Fruit fly (Drosophila melanogaster) whole organism, prepupa: Measurements from ENCODE around the gene TwdlY.

Experiments
- CG10631 ChIP-seq: fragments of 200-800 bp; sonication (Bioruptor generic); optimal IDR thresholded peaks from 2 replicates; lab custom pipeline; 2016; ENCODE audit warnings: missing biosample characterization, missing genetic modification characterization
- CG10669 ChIP-seq: fragments of 200-800 bp; sonication (Bioruptor generic); optimal IDR thresholded peaks from 3 replicates; lab custom pipeline; 2018; ENCODE audit warnings: missing biosample characterization, mild to moderate bottlenecking, missing genetic modification characterization, moderate library complexity
- CG11294 ChIP-seq: fragments of 200-800 bp; sonication (Bioruptor generic); IDR thresholded peaks from 2 replicates; pipeline ENCODE4 v1.3.6; 2022; ENCODE audit warnings: missing biosample characterization, missing genetic modification characterization
- CG11762 ChIP-seq: fragments of 200-800 bp; sonication (Bioruptor generic); optimal IDR thresholded peaks from 3 replicates; lab custom pipeline; 2016; ENCODE audit warnings: missing biosample characterization, missing genetic modification characterization; ENCODE audit not compliant: insufficient read depth
- CG11902 ChIP-seq: fragments of 200-800 bp; sonication (Bioruptor generic); optimal IDR thresholded peaks from 3 replicates; lab custom pipeline; 2016; ENCODE audit warnings: missing biosample characterization, missing genetic modification characterization
- CG15336 ChIP-seq: fragments of 200-800 bp; sonication (Bioruptor generic); IDR thresholded peaks from 2 replicates; pipeline ENCODE4 v1.3.6; 2022; ENCODE audit warnings: missing biosample characterization, missing genetic modification characterization
- CG1621 ChIP-seq: fragments of 200-800 bp; sonication (Bioruptor generic); optimal IDR thresholded peaks from 3 replicates; lab custom pipeline; 2018; ENCODE audit warnings: missing biosample characterization, mild to moderate bottlenecking, missing genetic modification characterization
- CG16779 ChIP-seq: fragments of 200-800 bp; sonication (Bioruptor generic); optimal IDR thresholded peaks from 3 replicates; lab custom pipeline; 2017; ENCODE audit warnings: missing biosample characterization, mild to moderate bottlenecking, missing genetic modification characterization
- CG31627 ChIP-seq: fragments of 200-800 bp; sonication (Bioruptor generic); optimal IDR thresholded peaks from 3 replicates; lab custom pipeline; 2016; ENCODE audit warnings: missing biosample characterization, missing genetic modification characterization
- CG32006 ChIP-seq: fragments of 200-800 bp; sonication (Bioruptor generic); optimal IDR thresholded peaks from 3 replicates; lab custom pipeline; 2017; ENCODE audit warnings: missing biosample characterization, mild to moderate bottlenecking, missing genetic modification characterization
- CG34406 ChIP-seq: fragments of 200-800 bp; sonication (Bioruptor generic); optimal IDR thresholded peaks from 3 replicates; lab custom pipeline; 2016; ENCODE audit warnings: missing biosample characterization, missing genetic modification characterization
- CG4318 ChIP-seq: fragments of 200-800 bp; sonication (Bioruptor generic); optimal IDR thresholded peaks from 3 replicates; lab custom pipeline; 2017; ENCODE audit warnings: missing biosample characterization, mild to moderate bottlenecking, missing genetic modification characterization
- CG6808 ChIP-seq: fragments of 200-800 bp; sonication (Bioruptor generic); optimal IDR thresholded peaks from 3 replicates; lab custom pipeline; 2017; ENCODE audit warnings: missing biosample characterization, missing genetic modification characterization, mild to moderate bottlenecking, moderate library complexity, missing genetic modification reagents
- CG6854 ChIP-seq: fragments of 200-800 bp; sonication (Bioruptor generic); optimal IDR thresholded peaks from 2 replicates; lab custom pipeline; 2017; ENCODE audit warnings: missing biosample characterization, mild to moderate bottlenecking, missing genetic modification characterization
- CG8119 ChIP-seq: fragments of 200-800 bp; sonication (Bioruptor generic); IDR thresholded peaks from 3 replicates; pipeline ENCODE4 v1.3.6; 2022; ENCODE audit warnings: missing biosample characterization, missing genetic modification characterization
- CG8632 ChIP-seq: fragments of 200-800 bp; sonication (Bioruptor generic); optimal IDR thresholded peaks from 3 replicates; lab custom pipeline; 2016; ENCODE audit warnings: missing biosample characterization, missing genetic modification characterization
- Eip75B ChIP-seq: fragments of 200-800 bp; sonication (Bioruptor generic); optimal IDR thresholded peaks from 3 replicates; lab custom pipeline; 2016; ENCODE audit warnings: missing biosample characterization, missing genetic modification characterization
- Eip78C ChIP-seq: fragments of 200-800 bp; sonication (Bioruptor generic); peaks from one replicate; lab custom pipeline; 2016; ENCODE audit warnings: missing biosample characterization, missing genetic modification characterization
- Eip93F ChIP-seq: fragments of 200-800 bp; sonication (Bioruptor generic); optimal IDR thresholded peaks from 2 replicates; lab custom pipeline; 2016; ENCODE audit warnings: missing biosample characterization, mild to moderate bottlenecking, missing genetic modification characterization
- Ets21C ChIP-seq: fragments of 200-800 bp; sonication (Bioruptor generic); optimal IDR thresholded peaks from 3 replicates; lab custom pipeline; 2016; ENCODE audit warnings: missing biosample characterization, missing genetic modification characterization
- Ets96B ChIP-seq: fragments of 200-800 bp; optimal IDR thresholded peaks from 2 replicates; lab custom pipeline; 2019; ENCODE audit warnings: missing biosample characterization, mild to moderate bottlenecking, missing genetic modification characterization, moderate library complexity
- Gug ChIP-seq: fragments of 200-800 bp; sonication (Bioruptor generic); IDR thresholded peaks from 2 replicates; pipeline ENCODE4 v1.3.6; 2022; ENCODE audit warnings: missing biosample characterization, missing genetic modification characterization
- Hr38 ChIP-seq: sonication (Bioruptor generic); optimal IDR thresholded peaks from 2 replicates; lab custom pipeline; 2016; ENCODE audit warnings: missing biosample characterization, missing genetic modification characterization
- Hr4 ChIP-seq: fragments of 200-800 bp; sonication (Bioruptor generic); optimal IDR thresholded peaks from 3 replicates; lab custom pipeline; 2016; ENCODE audit warnings: missing biosample characterization, missing genetic modification characterization
- Met ChIP-seq: fragments of 200-800 bp; sonication (Bioruptor generic); optimal IDR thresholded peaks from 3 replicates; lab custom pipeline; 2016; ENCODE audit warnings: missing biosample characterization, missing genetic modification characterization
- Smox ChIP-seq: fragments of 200-800 bp; sonication (Bioruptor generic); optimal IDR thresholded peaks from 3 replicates; lab custom pipeline; 2016; ENCODE audit warnings: missing biosample characterization, missing genetic modification characterization
- Sox102F ChIP-seq: fragments of 200-800 bp; sonication (Bioruptor generic); optimal IDR thresholded peaks from 2 replicates; lab custom pipeline; 2016; ENCODE audit warnings: missing biosample characterization, mild to moderate bottlenecking, missing genetic modification characterization
- Sox14 ChIP-seq: fragments of 200-800 bp; sonication (Bioruptor generic); optimal IDR thresholded peaks from 3 replicates; lab custom pipeline; 2016; ENCODE audit warnings: missing biosample characterization, missing genetic modification characterization
- Sox15 ChIP-seq: fragments of 200-800 bp; sonication (Bioruptor generic); optimal IDR thresholded peaks from 3 replicates; lab custom pipeline; 2016; ENCODE audit warnings: missing biosample characterization, missing genetic modification characterization
- achi ChIP-seq: fragments of 200-800 bp; sonication (Bioruptor generic); optimal IDR thresholded peaks from 3 replicates; lab custom pipeline; 2016; ENCODE audit warnings: missing biosample characterization, missing genetic modification characterization
- acj6 ChIP-seq: fragments of 200-800 bp; sonication (Bioruptor generic); optimal IDR thresholded peaks from 3 replicates; lab custom pipeline; 2016; ENCODE audit warnings: missing biosample characterization, missing genetic modification characterization
- cyc ChIP-seq: fragments of 200-800 bp; sonication (Bioruptor generic); optimal IDR thresholded peaks from 3 replicates; lab custom pipeline; 2016; ENCODE audit warnings: missing biosample characterization, missing genetic modification characterization
- dac ChIP-seq: fragments of 200-800 bp; sonication (Bioruptor generic); optimal IDR thresholded peaks from 2 replicates; lab custom pipeline; 2017; ENCODE audit warnings: missing biosample characterization, mild to moderate bottlenecking, missing genetic modification characterization
- fd59A ChIP-seq: fragments of 200-800 bp; sonication (Bioruptor generic); optimal IDR thresholded peaks from 2 replicates; lab custom pipeline; 2017; ENCODE audit warnings: missing biosample characterization, mild to moderate bottlenecking, missing genetic modification characterization, missing genetic modification reagents
- fkh ChIP-seq: fragments of 200-800 bp; sonication (Bioruptor generic); optimal IDR thresholded peaks from 3 replicates; lab custom pipeline; 2017; ENCODE audit warnings: missing biosample characterization, mild to moderate bottlenecking, missing genetic modification characterization, moderate library complexity
- salr ChIP-seq, 2 experiments: fragments of 200-800 bp; sonication (Bioruptor generic); optimal IDR thresholded peaks; 3 replicates each; lab custom pipeline; 2016 to 2018; ENCODE audit warnings: missing biosample characterization in 2 of 2, missing genetic modification characterization in 2 of 2, mild to moderate bottlenecking in 1 of 2
- svp ChIP-seq: fragments of 200-800 bp; sonication (Bioruptor generic); peaks from one replicate; lab custom pipeline; 2016; ENCODE audit warnings: missing biosample characterization, missing genetic modification characterization
- topi ChIP-seq: fragments of 200-800 bp; sonication (Bioruptor generic); optimal IDR thresholded peaks from 3 replicates; lab custom pipeline; 2016; ENCODE audit warnings: missing biosample characterization, missing genetic modification characterization

Gene TwdlY

DNA sequence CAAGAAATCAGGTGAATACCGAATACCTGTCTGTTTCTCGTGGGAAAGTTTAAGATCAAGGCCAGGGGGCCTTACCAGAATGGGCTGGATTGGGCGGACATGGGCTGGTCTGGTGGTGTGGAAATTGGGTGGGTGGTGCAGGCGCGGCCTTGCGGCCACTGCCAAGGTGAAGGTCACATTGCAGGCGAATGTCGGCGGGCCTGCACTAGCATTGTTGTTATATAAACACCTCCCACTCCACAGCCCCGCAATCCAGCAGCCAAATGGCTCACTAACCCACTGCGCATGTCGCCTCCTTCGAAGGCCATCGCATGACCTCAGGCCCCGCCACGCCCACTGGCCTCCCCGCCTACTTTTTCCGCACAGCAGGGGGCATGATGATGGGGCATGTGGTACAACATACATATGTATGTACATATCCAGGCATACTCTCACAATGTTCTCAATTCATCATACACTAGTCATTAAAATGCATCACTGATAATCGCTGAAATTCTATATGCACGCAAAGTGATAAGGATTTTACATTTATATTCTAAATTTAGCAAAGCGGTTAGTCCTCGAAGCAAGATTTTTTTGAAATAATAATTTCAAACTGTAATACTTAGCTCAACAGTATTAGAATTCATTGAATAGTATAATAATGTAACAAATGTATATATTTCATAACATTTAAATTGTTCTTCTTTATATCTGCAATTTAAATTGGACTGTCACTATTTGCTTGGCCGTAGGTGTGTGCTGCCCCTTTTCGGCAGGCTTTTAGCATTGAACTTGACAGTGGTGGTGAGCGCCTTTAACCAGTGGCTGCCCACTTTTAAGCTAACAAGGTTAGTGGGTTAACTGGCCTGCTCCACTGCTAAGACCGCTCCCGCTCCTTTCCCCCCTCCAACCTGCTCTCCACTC, 37.9 kb upstream of the TwdlY start (continued):
- TF ChIP-seq Eip75B (GFP tag; lab: Kevin White, UChicago) (peak; percentile 5), CG10631 (GFP tag; lab: Kevin White, UChicago) (no peak), CG34406 (GFP tag; lab: Kevin White, UChicago) (no peak), CG6854 (GFP tag; lab: Kevin White, UChicago) (no peak), CG11762 (no peak), CG8119 (GFP tag; lab: Robert Waterston, UW) (no peak), Eip93F (no peak), fd59A (GFP tag; lab: Kevin White, UChicago) (no peak), acj6 (GFP tag; lab: Kevin White, UChicago) (no peak), Met (GFP tag; lab: Kevin White, UChicago) (no peak), fkh (no peak), CG11294 (GFP tag; lab: Robert Waterston, UW) (no peak), CG11902 (GFP tag; lab: Kevin White, UChicago) (no peak), Smox (GFP tag; lab: Kevin White, UChicago) (no peak), Ets96B (tag; lab: Kevin White, UChicago) (no peak), CG6808 (no peak), CG1621 (no peak), CG16779 (tag; lab: Kevin White, UChicago) (no peak), dac (no peak), Sox102F (GFP tag; lab: Kevin White, UChicago) (no peak), CG15336 (GFP tag; lab: Robert Waterston, UW) (peak; percentile 18; the same call in 1 of the 2 replicates), Gug (GFP tag; lab: Robert Waterston, UW) (no peak), CG4318 (GFP tag; lab: Kevin White, UChicago) (peak; percentile 8), topi (GFP tag; lab: Kevin White, UChicago) (no peak), Sox15 (GFP tag; lab: Kevin White, UChicago) (no peak), salr (GFP tag; optimal IDR thresholded peaks at IDR 0.05; lab: Kevin White, UChicago) (no peak), CG8632 (GFP tag; lab: Kevin White, UChicago) (no peak), CG32006 (GFP tag; lab: Kevin White, UChicago) (peak; percentile 69), CG31627 (GFP tag; lab: Kevin White, UChicago) (no peak), Hr38 (GFP tag; lab: Kevin White, UChicago) (no peak), achi (GFP tag; lab: Kevin White, UChicago) (no peak)
- TF ChIP-seq, all 60 proteins: peak for 8

DNA sequence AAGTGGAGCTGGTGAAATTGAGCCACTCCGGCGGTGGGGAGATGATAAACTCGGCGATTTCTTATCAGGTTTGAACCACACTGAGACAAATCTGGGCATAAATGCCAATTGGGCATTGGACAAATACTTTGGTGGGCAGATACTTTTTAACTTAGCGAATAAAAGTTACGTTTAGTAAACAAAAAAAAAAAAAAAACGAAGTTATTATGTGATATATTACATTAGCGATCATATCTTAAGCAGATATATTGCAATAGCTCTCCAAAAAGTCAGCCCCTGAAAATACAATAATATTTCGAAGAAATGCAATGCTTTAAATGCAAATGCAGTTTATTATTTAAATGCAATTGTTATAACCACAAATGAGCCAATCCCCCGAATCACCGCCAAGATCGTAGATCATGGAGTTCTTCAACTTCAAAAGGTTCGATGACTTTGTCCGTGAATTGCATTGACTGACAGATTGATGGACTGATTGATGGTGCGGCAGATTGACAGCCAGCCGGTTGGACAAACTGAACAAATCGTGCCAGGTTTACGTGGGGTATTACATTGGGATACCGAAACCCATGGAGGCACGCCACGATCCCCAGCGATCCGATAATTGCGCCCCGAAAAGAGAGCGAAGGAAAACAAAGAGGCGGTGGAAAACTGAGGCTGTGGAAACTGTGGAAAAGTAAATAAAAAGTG, 36.7 kb upstream of the TwdlY start:
- TF ChIP-seq CG10669 (GFP tag; lab: Kevin White, UChicago) = no peak
- no peak for TF ChIP-seq CG11902 (GFP tag; lab: Kevin White, UChicago)
- TF ChIP-seq Hr4 (GFP tag; lab: Kevin White, UChicago) = peak; percentile 36
- TF ChIP-seq dac = no peak
- peak; percentile 50 for TF ChIP-seq CG32006 (GFP tag; lab: Kevin White, UChicago)
- TF ChIP-seq Eip78C (GFP tag; lab: Kevin White, UChicago) = peak; percentile 52
- TF ChIP-seq CG11762 = no peak
- TF ChIP-seq cyc (GFP tag; lab: Kevin White, UChicago) = no peak
- no peak for TF ChIP-seq Sox14
- TF ChIP-seq CG1621 = no peak
- TF ChIP-seq svp = peak; percentile 46
- no peak for TF ChIP-seq Ets21C (GFP tag; lab: Kevin White, UChicago)
- TF ChIP-seq CG4318 (GFP tag; lab: Kevin White, UChicago) = peak; percentile 11
- TF ChIP-seq CG15336 (GFP tag; lab: Robert Waterston, UW) = 0 out of 2 replicates have a peak, but pooled peaks have one; percentile 19
